Fruit fly (Drosophila melanogaster) whole organism, wandering third instar larva: ENCODE data around the gene Obp8a.

Experiments
- CrebA ChIP-seq: fragments of 200-800 bp; sonication (Bioruptor generic); optimal IDR thresholded peaks from 2 replicates; lab custom pipeline; 2016; ENCODE audit warnings: missing biosample characterization, mild to moderate bottlenecking, missing genetic modification characterization, borderline replicate concordance
- Dif ChIP-seq: fragments of 200-275, 200-300 bp; sonication (Bioruptor generic); optimal IDR thresholded peaks from 2 replicates; lab custom pipeline; 2018; ENCODE audit warnings: missing biosample characterization, missing genetic modification characterization; ENCODE audit not compliant: partially characterized antibody
- HLH106 ChIP-seq: fragments of 200-800 bp; optimal IDR thresholded peaks from 3 replicates; lab custom pipeline; 2019; ENCODE audit warnings: missing biosample characterization, mild to moderate bottlenecking, missing genetic modification characterization, moderate library complexity
- Hnf4 ChIP-seq: fragments of 200-800 bp; sonication (Bioruptor generic); optimal IDR thresholded peaks from 2 replicates; lab custom pipeline; 2016; ENCODE audit warnings: missing biosample characterization, mild to moderate bottlenecking, missing genetic modification characterization
- Hr78 ChIP-seq: fragments of >200 bp; optimal IDR thresholded peaks from 2 replicates; lab custom pipeline; 2017; ENCODE audit warnings: missing biosample characterization, missing genetic modification characterization
- Jra ChIP-seq: sonication (Bioruptor generic); optimal IDR thresholded peaks from 2 replicates; lab custom pipeline; 2016; ENCODE audit warnings: missing biosample characterization, missing genetic modification characterization
- OdsH ChIP-seq: fragments of 200-800 bp; sonication (Bioruptor generic); optimal IDR thresholded peaks from 2 replicates; lab custom pipeline; 2016; ENCODE audit warnings: missing biosample characterization, mild to moderate bottlenecking, missing genetic modification characterization
- Vsx2 ChIP-seq: fragments of 200-300, 225-300 bp; sonication (Bioruptor generic); optimal IDR thresholded peaks from 2 replicates; lab custom pipeline; 2018; ENCODE audit warnings: missing biosample characterization, missing genetic modification characterization; ENCODE audit not compliant: partially characterized antibody
- dmrt93B ChIP-seq: fragments of 200-800 bp; sonication (Bioruptor generic); optimal IDR thresholded peaks from 2 replicates; lab custom pipeline; 2018; ENCODE audit warnings: missing biosample characterization, mild to moderate bottlenecking, missing genetic modification characterization
- ey ChIP-seq: fragments of 200-800 bp; sonication (Bioruptor generic); optimal IDR thresholded peaks from 2 replicates; lab custom pipeline; 2016; ENCODE audit warnings: missing biosample characterization, missing genetic modification characterization
- lola ChIP-seq: fragments of >200 bp; optimal IDR thresholded peaks from 2 replicates; lab custom pipeline; 2017; ENCODE audit warnings: missing biosample characterization, missing genetic modification characterization
- pan ChIP-seq: fragments of >200 bp; optimal IDR thresholded peaks from 2 replicates; lab custom pipeline; 2017
- tai ChIP-seq: sonication (Bioruptor generic); optimal IDR thresholded peaks from 2 replicates; lab custom pipeline; 2016; ENCODE audit warnings: missing biosample characterization, missing genetic modification characterization
- woc ChIP-seq: sonication (Bioruptor generic); optimal IDR thresholded peaks from 2 replicates; lab custom pipeline; 2016; ENCODE audit warnings: missing biosample characterization, mild to moderate bottlenecking, missing genetic modification characterization

DNA sequence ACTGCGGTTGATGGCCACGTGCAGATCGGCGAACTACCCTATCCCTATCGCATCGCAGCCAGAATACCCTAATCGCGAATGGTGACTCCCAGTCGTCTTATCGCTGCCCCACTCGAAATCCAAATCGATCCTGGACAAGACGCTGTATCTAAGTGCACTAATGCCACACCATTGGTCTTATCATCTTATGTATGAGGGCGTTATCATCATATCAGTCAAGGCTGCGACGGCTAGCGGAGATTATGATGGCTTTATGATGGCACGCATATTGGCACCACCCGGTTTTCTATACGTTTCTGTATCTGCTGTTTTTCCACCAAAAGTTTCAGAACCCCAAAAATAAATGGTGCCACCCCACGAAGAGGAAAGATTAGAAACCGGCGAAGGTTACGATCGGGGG, 14.4 kb upstream of the Obp8a start:
- TF ChIP-seq lola (GFP tag; lab: Kevin White, UChicago) (no peak), dmrt93B (GFP tag; lab: Kevin White, UChicago) (no peak), Hnf4 (GFP tag; lab: Kevin White, UChicago) (no peak), Vsx2 (GFP tag; lab: Kevin White, UChicago) (no peak), OdsH (GFP tag; lab: Kevin White, UChicago) (no peak), Jra (GFP tag; lab: Kevin White, UChicago) (no peak), woc (no peak), ey (no peak), CrebA (GFP tag; lab: Kevin White, UChicago) (no peak), HLH106 (tag; lab: Kevin White, UChicago) (no peak), Dif (no peak), Hr78 (GFP tag; lab: Kevin White, UChicago) (no peak), pan (no peak), tai (GFP tag; lab: Kevin White, UChicago) (no peak)
